Worm (Caenorhabditis elegans) whole organism, L1 larva: Measurements from ENCODE around the gene C35D10.7.

Source experiments
- Y116A8C.19 ChIP-seq: sonication (generic microtip); optimal IDR thresholded peaks from 2 replicates; lab custom pipeline; 2016; ENCODE audit warnings: missing compliant biosample characterization, missing genetic modification characterization, borderline replicate concordance
- blmp-1 ChIP-seq: fragments of 150-350 bp; optimal IDR thresholded peaks from 2 replicates; lab custom pipeline; 2014; ENCODE audit warnings: missing biosample characterization, missing genetic modification characterization
- ceh-8 ChIP-seq: fragments of 200-800 bp; sonication (Bioruptor generic); optimal IDR thresholded peaks from 2 replicates; lab custom pipeline; 2018; ENCODE audit warnings: mild to moderate bottlenecking, missing genetic modification characterization, moderate library complexity, missing compliant biosample characterization
- dpl-1 ChIP-seq, 3 experiments: fragments of 150-350 bp in 2 of 3; sonication (generic microtip) in 1 of 3; optimal IDR thresholded peaks; 2 replicates each; lab custom pipeline; 2014 to 2017; ENCODE audit warnings: missing biosample characterization in 3 of 3, missing genetic modification characterization in 3 of 3, missing genetic modification reagents in 3 of 3
- dsc-1 ChIP-seq: sonication (generic microtip); optimal IDR thresholded peaks from 2 replicates; lab custom pipeline; 2016; ENCODE audit warnings: mild to moderate bottlenecking, missing genetic modification characterization, missing compliant biosample characterization
- efl-3 ChIP-seq: fragments of 200-800 bp; sonication (Bioruptor generic); optimal IDR thresholded peaks from 2 replicates; lab custom pipeline; 2018; ENCODE audit warnings: mild to moderate bottlenecking, missing genetic modification characterization, missing compliant biosample characterization
- ets-5 ChIP-seq: fragments of 200-800 bp; sonication (Bioruptor generic); IDR thresholded peaks from 2 replicates; pipeline ENCODE4 v1.3.6; 2022; ENCODE audit warnings: missing genetic modification characterization, missing compliant biosample characterization
- fos-1 ChIP-seq: fragments of 150-350 bp; optimal IDR thresholded peaks from 2 replicates; lab custom pipeline; 2014; ENCODE audit warnings: missing biosample characterization, missing genetic modification characterization
- hlh-17 ChIP-seq: fragments of 200-800 bp; sonication (Bioruptor generic); optimal IDR thresholded peaks from 2 replicates; lab custom pipeline; 2018; ENCODE audit warnings: missing genetic modification characterization, mild to moderate bottlenecking, missing compliant biosample characterization, moderate library complexity, borderline replicate concordance
- lin-13 ChIP-seq: fragments of 150-350 bp; optimal IDR thresholded peaks from 2 replicates; lab custom pipeline; 2014; ENCODE audit warnings: missing biosample characterization, missing genetic modification reagents, missing genetic modification characterization
- lin-35 ChIP-seq, 2 experiments: fragments of 150-350 bp; optimal IDR thresholded peaks; 2 replicates each; lab custom pipeline; 2014; ENCODE audit warnings: missing biosample characterization in 2 of 2, missing genetic modification characterization in 2 of 2, missing genetic modification reagents in 2 of 2
- lsy-2 ChIP-seq, 2 experiments: fragments of 150-350 bp; optimal IDR thresholded peaks; 2 replicates each; lab custom pipeline; 2014; ENCODE audit warnings: missing biosample characterization in 2 of 2, missing genetic modification characterization in 2 of 2
- mdl-1 ChIP-seq, 2 experiments: fragments of 150-350 bp; optimal IDR thresholded peaks; 2 replicates each; lab custom pipeline; 2014 to 2017; ENCODE audit warnings: missing biosample characterization in 2 of 2, missing genetic modification characterization in 2 of 2, inconsistent platforms in 1 of 2
- mef-2 ChIP-seq: fragments of 150-350 bp; optimal IDR thresholded peaks from 2 replicates; lab custom pipeline; 2014; ENCODE audit warnings: missing biosample characterization, missing genetic modification characterization
- nhr-20 ChIP-seq: sonication (generic microtip); optimal IDR thresholded peaks from 2 replicates; lab custom pipeline; 2016; ENCODE audit warnings: mild to moderate bottlenecking, missing genetic modification characterization, missing compliant biosample characterization
- nhr-85 ChIP-seq: sonication (generic microtip); peaks from one replicate; lab custom pipeline; 2016; ENCODE audit warnings: missing genetic modification characterization, inconsistent platforms, missing compliant biosample characterization
- pax-3 ChIP-seq: fragments of 200-800 bp; sonication (Bioruptor generic); optimal IDR thresholded peaks from 2 replicates; lab custom pipeline; 2018; ENCODE audit warnings: mild to moderate bottlenecking, missing genetic modification characterization, moderate library complexity, missing compliant biosample characterization
- sptf-1 ChIP-seq: fragments of 150-350 bp; optimal IDR thresholded peaks from 2 replicates; lab custom pipeline; 2014; ENCODE audit warnings: missing biosample characterization, missing genetic modification characterization
- swsn-7 ChIP-seq: sonication (generic microtip); optimal IDR thresholded peaks from 2 replicates; lab custom pipeline; 2016; ENCODE audit warnings: missing genetic modification characterization, missing compliant biosample characterization
- xbp-1 ChIP-seq: sonication (generic microtip); optimal IDR thresholded peaks from 2 replicates; lab custom pipeline; 2016; ENCODE audit warnings: missing genetic modification characterization, missing compliant biosample characterization

Gene C35D10.7

ce11 chrIII:4906896-4907295 is 50.9 kb downstream of the C35D10.7 start, which contains the start of gene rom-1:
Gene rom-1, plus strand, starts transcription at chrIII:4907196.
- TF ChIP-seq hlh-17 (no peak), dpl-1 (GFP tag; optimal IDR thresholded peaks at IDR 0.05; lab: Kevin White, UChicago) (no peak), pax-3 (tag; lab: Kevin White, UChicago) (no peak), ets-5 (GFP tag; lab: Robert Waterston, UW) (no peak), xbp-1 (tag; lab: Kevin White, UChicago) (no peak), mdl-1 (tag; optimal IDR thresholded peaks at IDR 0.05; lab: Kevin White, UChicago) (no peak), lin-35 (GFP tag; optimal IDR thresholded peaks at IDR 0.05; lab: Kevin White, UChicago) (no peak), Y116A8C.19 (no peak), sptf-1 (tag; lab: Kevin White, UChicago) (no peak), nhr-85 (tag; lab: Kevin White, UChicago) (no peak), blmp-1 (no peak), efl-3 (no peak), lsy-2 (tag; optimal IDR thresholded peaks at IDR 0.05; lab: Kevin White, UChicago) (no peak), mef-2 (no peak), nhr-20 (tag; lab: Kevin White, UChicago) (no peak), lin-13 (GFP tag; lab: Kevin White, UChicago) (no peak), fos-1 (tag; lab: Kevin White, UChicago) (no peak), dsc-1 (no peak), ceh-8 (GFP tag; lab: Kevin White, UChicago) (no peak), swsn-7 (tag; lab: Kevin White, UChicago) (no peak)
